Worm (Caenorhabditis elegans) whole organism, mixed stage, embryonic: ENCODE data around the gene srw-129.

Experiments used
- ces-1 ChIP-seq: fragments of 150-350 bp; optimal IDR thresholded peaks from 2 replicates; lab custom pipeline; 2014; ENCODE audit warnings: missing biosample characterization, missing genetic modification reagents, missing genetic modification characterization
- elt-1 ChIP-seq: sonication (generic microtip); optimal IDR thresholded peaks from 2 replicates; lab custom pipeline; 2017; ENCODE audit warnings: missing genetic modification characterization, mild to moderate bottlenecking, missing compliant biosample characterization, antibody characterized with exemption, moderate library complexity, borderline replicate concordance; ENCODE audit not compliant: insufficient read depth
- elt-3 ChIP-seq: fragments of 150-350 bp; optimal IDR thresholded peaks from 2 replicates; lab custom pipeline; 2014; ENCODE audit warnings: missing biosample characterization, missing genetic modification characterization
- lsy-2 ChIP-seq: fragments of 150-350 bp; optimal IDR thresholded peaks from 2 replicates; lab custom pipeline; 2014; ENCODE audit warnings: missing biosample characterization, missing genetic modification characterization
- nhr-76 ChIP-seq: sonication (generic microtip); optimal IDR thresholded peaks from 2 replicates; lab custom pipeline; 2017; ENCODE audit warnings: missing biosample characterization, missing genetic modification characterization
- pha-4 ChIP-seq: fragments of 150-350 bp; optimal IDR thresholded peaks from 2 replicates; lab custom pipeline; 2018; ENCODE audit warnings: missing biosample characterization, missing genetic modification reagents, missing genetic modification characterization
- snpc-4 ChIP-seq: fragments of 150-350 bp; optimal IDR thresholded peaks from 2 replicates; lab custom pipeline; 2014; ENCODE audit warnings: missing biosample characterization, missing genetic modification characterization
- unc-62 ChIP-seq: fragments of 150-350 bp; optimal IDR thresholded peaks from 2 replicates; lab custom pipeline; 2014; ENCODE audit warnings: missing biosample characterization, missing genetic modification reagents, missing genetic modification characterization
- ztf-11 ChIP-seq: fragments of 150-350 bp; optimal IDR thresholded peaks from 2 replicates; lab custom pipeline; 2014; ENCODE audit warnings: missing biosample characterization, missing genetic modification characterization

DNA sequence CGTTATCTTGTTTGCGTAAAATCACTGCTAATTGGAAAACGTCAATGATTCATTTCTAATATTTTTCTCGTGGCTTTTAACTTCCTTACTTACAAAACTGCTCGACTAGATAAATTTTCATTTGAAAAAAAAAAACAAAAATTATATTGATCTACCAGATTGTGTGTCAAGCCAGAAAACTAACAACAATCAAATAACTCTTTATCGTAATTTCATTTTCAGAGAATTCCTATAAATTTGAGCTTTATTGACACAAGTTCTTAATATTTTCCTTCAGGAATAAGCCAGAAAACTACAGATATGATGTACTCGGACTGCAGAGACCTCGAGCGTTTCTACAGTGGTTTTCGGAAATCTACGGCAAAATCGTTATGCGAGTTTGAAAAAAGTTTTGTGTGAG lies 4.5 kb downstream of the srw-129 start, which contains the start of gene srw-124:
- TF ChIP-seq snpc-4 (tag; lab: Kevin White, UChicago), result no peak
- TF ChIP-seq nhr-76, result no peak
- TF ChIP-seq pha-4 (tag; lab: Kevin White, UChicago), result no peak
- TF ChIP-seq unc-62, result no peak
- no peak for TF ChIP-seq elt-3 (tag; lab: Kevin White, UChicago)
- TF ChIP-seq ces-1, result no peak
- TF ChIP-seq lsy-2 (tag; lab: Kevin White, UChicago), result no peak
- no peak for TF ChIP-seq elt-1 (tag; lab: Kevin White, UChicago)
- no peak for TF ChIP-seq ztf-11 (tag; lab: Kevin White, UChicago)
